Worm (Caenorhabditis elegans) whole organism, late embryonic: Measurements from ENCODE around the gene swt-6.

Experiments
- C08G9.2 ChIP-seq: sonication (generic microtip); optimal IDR thresholded peaks from 2 replicates; lab custom pipeline; 2016; ENCODE audit warnings: mild to moderate bottlenecking, missing genetic modification characterization, moderate library complexity, missing compliant biosample characterization
- ahr-1 ChIP-seq: sonication (generic microtip); optimal IDR thresholded peaks from 2 replicates; lab custom pipeline; 2016; ENCODE audit warnings: missing genetic modification characterization, missing compliant biosample characterization
- ceh-24 ChIP-seq: sonication (generic microtip); optimal IDR thresholded peaks from 2 replicates; lab custom pipeline; 2016; ENCODE audit warnings: mild to moderate bottlenecking, missing genetic modification characterization, missing compliant biosample characterization
- elt-2 ChIP-seq: sonication (generic microtip); optimal IDR thresholded peaks from 2 replicates; lab custom pipeline; 2016; ENCODE audit warnings: missing genetic modification reagents, missing genetic modification characterization, missing compliant biosample characterization
- pha-4 ChIP-seq: fragments of 150-350 bp; optimal IDR thresholded peaks from 2 replicates; lab custom pipeline; 2018; ENCODE audit warnings: missing biosample characterization, missing genetic modification reagents, missing genetic modification characterization

- TF ChIP-seq C08G9.2 = no peak
- no peak for TF ChIP-seq ceh-24 (tag; lab: Kevin White, UChicago)
- TF ChIP-seq ahr-1 (tag; lab: Kevin White, UChicago) = no peak
- no peak for TF ChIP-seq pha-4 (tag; lab: Kevin White, UChicago)
- TF ChIP-seq elt-2 (tag; lab: Kevin White, UChicago) = no peak
Measured at ce11 chrV:13984828-13985227, 30.7 kb downstream of the swt-6 start, which contains the start of gene end-1.
